Worm (Caenorhabditis elegans) whole organism, late embryonic: ENCODE measurements around the gene nprl-3.

Experiments used
- C08G9.2 ChIP-seq: sonication (generic microtip); optimal IDR thresholded peaks from 2 replicates; lab custom pipeline; 2016; ENCODE audit warnings: mild to moderate bottlenecking, missing genetic modification characterization, moderate library complexity, missing compliant biosample characterization
- ama-1 ChIP-seq: fragments of 150-350 bp; optimal IDR thresholded peaks from 2 replicates; lab custom pipeline; 2014
- ceh-6 ChIP-seq: fragments of 200-800 bp; sonication (Bioruptor generic); optimal IDR thresholded peaks from 2 replicates; lab custom pipeline; 2018; ENCODE audit warnings: mild to moderate bottlenecking, missing genetic modification characterization, missing compliant biosample characterization
- fkh-10 ChIP-seq: fragments of 150-350 bp; optimal IDR thresholded peaks from 2 replicates; lab custom pipeline; 2014; ENCODE audit warnings: missing biosample characterization, missing genetic modification reagents, missing genetic modification characterization
- hlh-30 ChIP-seq: sonication (generic microtip); optimal IDR thresholded peaks from 2 replicates; lab custom pipeline; 2017; ENCODE audit warnings: antibody characterized with exemption, missing genetic modification characterization, missing compliant biosample characterization; ENCODE audit not compliant: insufficient read depth
- lin-11 ChIP-seq: fragments of 200-800 bp; sonication (Bioruptor generic); optimal IDR thresholded peaks from 2 replicates; lab custom pipeline; 2018; ENCODE audit warnings: mild to moderate bottlenecking, missing genetic modification characterization, missing compliant biosample characterization
- nfya-1 ChIP-seq: sonication (generic microtip); optimal IDR thresholded peaks from 2 replicates; lab custom pipeline; 2017; ENCODE audit warnings: missing genetic modification characterization, mild to moderate bottlenecking, missing compliant biosample characterization, antibody characterized with exemption, moderate library complexity
- pros-1 ChIP-seq: fragments of 150-350 bp; optimal IDR thresholded peaks from 2 replicates; lab custom pipeline; 2014; ENCODE audit warnings: missing biosample characterization, missing genetic modification reagents, missing genetic modification characterization
- tbx-2 ChIP-seq: sonication (generic microtip); optimal IDR thresholded peaks from 2 replicates; lab custom pipeline; 2016; ENCODE audit warnings: missing genetic modification characterization, missing compliant biosample characterization
- unc-55 ChIP-seq: sonication (generic microtip); optimal IDR thresholded peaks from 2 replicates; lab custom pipeline; 2017; ENCODE audit warnings: missing biosample characterization, missing genetic modification reagents, missing genetic modification characterization

ce11 chrIV:8301925-8302324 lies 4.6 kb downstream of the nprl-3 start:
- TF ChIP-seq tbx-2 (tag; lab: Kevin White, UChicago) (no peak), ama-1 (no peak), hlh-30 (tag; lab: Kevin White, UChicago) (no peak), nfya-1 (tag; lab: Kevin White, UChicago) (no peak), C08G9.2 (no peak), unc-55 (GFP tag; lab: Kevin White, UChicago) (no peak), lin-11 (tag; lab: Kevin White, UChicago) (no peak), pros-1 (tag; lab: Kevin White, UChicago) (no peak), ceh-6 (no peak), fkh-10 (no peak)
